Worm (Caenorhabditis elegans): Measurements from ENCODE around the gene deg-3.
"Not testable (repeated sequence)": the region's sequence is repeated elsewhere in the genome, so short reads cannot be mapped to it uniquely, and the experiment has no call there.

deg-3 gene

ce11 chrV:11403702-11404101, 11.3 kb downstream of the deg-3 start:
- TF ChIP-seq Y116A8C.19 (tag; optimal IDR thresholded peaks at IDR 0.05; ENCODE audit: borderline replicate concordance) (no peak), tlp-1 (tag; optimal IDR thresholded peaks at IDR 0.05) (no peak), ama-1 (optimal IDR thresholded peaks at IDR 0.05) (no peak), lin-35 (GFP tag; optimal IDR thresholded peaks at IDR 0.05) (peak in 1 of 2 experiments; percentile 20), zag-1 (tag; optimal IDR thresholded peaks at IDR 0.05) (no peak), efl-3 (GFP tag; optimal IDR thresholded peaks at IDR 0.05) (no peak), C04F5.9 (tag; optimal IDR thresholded peaks at IDR 0.05) (no peak), elt-2 (tag; optimal IDR thresholded peaks at IDR 0.05) (peak; percentile 90), pqm-1 (tag; optimal IDR thresholded peaks at IDR 0.05) (peak; percentile 52)

DNA sequence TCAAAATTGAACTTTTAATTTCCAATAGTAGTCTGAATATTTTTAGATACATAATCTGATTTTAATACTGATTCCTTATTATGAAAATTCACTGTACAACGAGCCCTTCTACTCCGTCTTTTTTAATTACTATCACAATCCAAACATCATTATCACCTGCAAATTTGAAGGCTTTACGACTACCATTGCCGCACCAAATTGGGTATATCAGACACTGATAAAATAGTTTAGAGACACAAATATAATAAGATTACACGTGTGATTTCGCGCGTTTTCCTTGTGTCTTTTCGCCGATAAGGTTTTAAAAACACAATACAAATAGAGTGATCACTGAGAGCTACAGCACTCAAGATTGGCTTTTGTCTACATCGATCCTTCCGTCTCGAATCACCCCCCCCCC, 11.9 kb downstream of the deg-3 start:
- TF ChIP-seq zag-1 (tag; optimal IDR thresholded peaks at IDR 0.05) (no peak), pqm-1 (tag; optimal IDR thresholded peaks at IDR 0.05) (peak; percentile 74), tlp-1 (tag; optimal IDR thresholded peaks at IDR 0.05) (peak; percentile 82), elt-2 (tag; optimal IDR thresholded peaks at IDR 0.05) (peak; percentile 92), sup-37 (GFP tag; optimal IDR thresholded peaks at IDR 0.05) (no peak)

- no peak for TF ChIP-seq fkh-4 (tag; optimal IDR thresholded peaks at IDR 0.05; ENCODE audit: borderline replicate concordance)
- TF ChIP-seq irx-1 (tag; optimal IDR thresholded peaks at IDR 0.05), result no peak
- no peak for TF ChIP-seq zip-4 (GFP tag; optimal IDR thresholded peaks at IDR 0.05)
- no peak for TF ChIP-seq nhr-77 (tag; optimal IDR thresholded peaks at IDR 0.05)
- TF ChIP-seq xbp-1 (tag; optimal IDR thresholded peaks at IDR 0.05), result no peak
- no peak for TF ChIP-seq nhr-11 (tag; optimal IDR thresholded peaks at IDR 0.05)
- TF ChIP-seq lsy-2 (tag; optimal IDR thresholded peaks at IDR 0.05), result no peak
- no peak for TF ChIP-seq ets-5 (GFP tag; IDR thresholded peaks at IDR 0.05)
- TF ChIP-seq swsn-7 (tag; optimal IDR thresholded peaks at IDR 0.05), result no peak
- no peak for TF ChIP-seq ztf-11 (tag; optimal IDR thresholded peaks at IDR 0.05)
These were observed 12.3 kb downstream of the deg-3 start, which contains the start of gene nas-19 for ce11 chrV:11402610-11403009. Gene nas-19 (minus strand): TSS chrV:11402710.

ce11 chrV:11398616-11399015, 16.3 kb downstream of the deg-3 start, which contains the start of gene nas-17:
Gene nas-17 (plus strand): TSS chrV:11398916.
- TF ChIP-seq zag-1 (tag; optimal IDR thresholded peaks at IDR 0.05) (no peak), elt-3 (tag; optimal IDR thresholded peaks at IDR 0.05) (no peak), swsn-7 (tag; optimal IDR thresholded peaks at IDR 0.05) (no peak), pqm-1 (tag; optimal IDR thresholded peaks at IDR 0.05) (no peak), zip-4 (GFP tag; optimal IDR thresholded peaks at IDR 0.05) (no peak), lin-14 (GFP tag; optimal IDR thresholded peaks at IDR 0.05) (no peak), vab-15 (tag; optimal IDR thresholded peaks at IDR 0.05) (no peak)

ce11 chrV:11396134-11396533, 18.8 kb downstream of the deg-3 start, which contains the start of gene nas-18:
Gene nas-18 (plus strand): TSS chrV:11396434.
- not testable (repeated sequence) for TF ChIP-seq pqm-1, mdl-1, F16B12.6 (tag; optimal IDR thresholded peaks at IDR 0.05)

ce11 chrV:11395024-11395423, 19.9 kb downstream of the deg-3 start, which contains the start of gene K03B8.4:
Gene K03B8.4 (minus strand): TSS chrV:11395124.
- not testable (repeated sequence) for TF ChIP-seq lin-14 (GFP tag; optimal IDR thresholded peaks at IDR 0.05); snpc-4 (tag; optimal IDR thresholded peaks at IDR 0.05); lin-15B (tag; optimal IDR thresholded peaks at IDR 0.05)

ce11 chrV:11392020-11392419, 22.9 kb downstream of the deg-3 start, which contains the start of gene nas-16:
Gene nas-16 (plus strand): TSS chrV:11392320.
- TF ChIP-seq pax-3 (tag; optimal IDR thresholded peaks at IDR 0.05) (no peak), efl-1 (optimal IDR thresholded peaks at IDR 0.05) (no peak), efl-1 (GFP tag; optimal IDR thresholded peaks at IDR 0.05 in 1 of 2) (no peak), F16B12.6 (tag; optimal IDR thresholded peaks at IDR 0.05) (no peak), unc-62 (GFP tag; optimal IDR thresholded peaks at IDR 0.05) (no peak), egl-13 (tag; optimal IDR thresholded peaks at IDR 0.05) (no peak), tlp-1 (tag; optimal IDR thresholded peaks at IDR 0.05) (no peak), isw-1 (GFP tag; IDR thresholded peaks at IDR 0.05) (no peak), grh-1 (GFP tag; IDR thresholded peaks at IDR 0.05) (no peak), ceh-63 (GFP tag; optimal IDR thresholded peaks at IDR 0.05) (no peak), nhr-28 (tag; optimal IDR thresholded peaks at IDR 0.05) (no peak), vab-15 (tag; optimal IDR thresholded peaks at IDR 0.05) (no peak), fkh-4 (tag; optimal IDR thresholded peaks at IDR 0.05; ENCODE audit: borderline replicate concordance) (no peak), dsc-1 (tag; optimal IDR thresholded peaks at IDR 0.05) (no peak), nhr-20 (tag; optimal IDR thresholded peaks at IDR 0.05) (no peak), efl-3 (GFP tag; optimal IDR thresholded peaks at IDR 0.05) (no peak)

Data from whole organism, L1 larva.